Worm (Caenorhabditis elegans): ENCODE data around the gene srz-95.

The srz-95 gene

ce11 chrV:16992383-16992782 is 549 bp downstream of the srz-95 start:
- TF ChIP-seq unc-62 (GFP tag; optimal IDR thresholded peaks at IDR 0.05): no peak

ce11 chrV:17000204-17000603 is 8.4 kb downstream of the srz-95 start, which contains the start of gene str-217:
TSS of gene str-217 (minus strand) at chrV:17000304.
- no peak for TF ChIP-seq unc-62 (GFP tag; optimal IDR thresholded peaks at IDR 0.05)

- TF ChIP-seq unc-62 (GFP tag; optimal IDR thresholded peaks at IDR 0.05): no peak
These were observed 8.8 kb downstream of the srz-95 start for ce11 chrV:17000635-17001034.

ce11 chrV:17001167-17001566 is 9.3 kb downstream of the srz-95 start, which contains the start of gene sri-9:
TSS of gene sri-9 (plus strand) at chrV:17001467.
- TF ChIP-seq unc-62 (GFP tag; optimal IDR thresholded peaks at IDR 0.05): no peak

- TF ChIP-seq unc-62 (GFP tag; optimal IDR thresholded peaks at IDR 0.05): no peak
These were observed 13.4 kb downstream of the srz-95 start, which contains the start of gene srh-131 for ce11 chrV:17005189-17005588. TSS of gene srh-131 (plus strand) at chrV:17005489.

- no peak for TF ChIP-seq unc-62 (GFP tag; optimal IDR thresholded peaks at IDR 0.05)
These were observed 16.5 kb downstream of the srz-95 start, which contains the start of gene sri-69 for ce11 chrV:17008302-17008701. TSS of gene sri-69 (minus strand) at chrV:17008402.

- TF ChIP-seq unc-62 (GFP tag; optimal IDR thresholded peaks at IDR 0.05): no peak
These were observed 17.7 kb downstream of the srz-95 start, which contains the start of the genes clc-12 and clec-240 for ce11 chrV:17009342-17010064. TSS of gene clc-12 (minus strand) at chrV:17009388. TSS of gene clec-240 (plus strand) at chrV:17010014.

- TF ChIP-seq unc-62 (GFP tag; optimal IDR thresholded peaks at IDR 0.05): no peak
These were observed 21.4 kb downstream of the srz-95 start, which contains the start of gene clec-241 for ce11 chrV:17013232-17013631. TSS of gene clec-241 (minus strand) at chrV:17013332.

- no peak for TF ChIP-seq unc-62 (GFP tag; optimal IDR thresholded peaks at IDR 0.05)
These were observed 22.2 kb downstream of the srz-95 start, which contains the start of gene clc-13 for ce11 chrV:17014050-17014449. TSS of gene clc-13 (plus strand) at chrV:17014408.

- no peak for TF ChIP-seq unc-62 (GFP tag; optimal IDR thresholded peaks at IDR 0.05)
These were observed 25.0 kb downstream of the srz-95 start, which contains the start of gene srh-97 for ce11 chrV:17016787-17017186. TSS of gene srh-97 (plus strand) at chrV:17017087.

ce11 chrV:17019690-17020089 is 27.9 kb downstream of the srz-95 start, which contains the start of gene F49H6.17:
TSS of gene F49H6.17 (plus strand) at chrV:17019990.
- TF ChIP-seq unc-62 (GFP tag; optimal IDR thresholded peaks at IDR 0.05): no peak

- TF ChIP-seq unc-62 (GFP tag; optimal IDR thresholded peaks at IDR 0.05): no peak
These were observed 29.5 kb downstream of the srz-95 start, which contains the start of gene F49H6.12 for ce11 chrV:17021361-17021760. TSS of gene F49H6.12 (minus strand) at chrV:17021461.

- no peak for TF ChIP-seq unc-62 (GFP tag; optimal IDR thresholded peaks at IDR 0.05)
These were observed 30.9 kb downstream of the srz-95 start, which contains the start of the genes F49H6.8 and F49H6.5 for ce11 chrV:17022613-17023322. TSS of gene F49H6.8 (minus strand) at chrV:17022663. TSS of gene F49H6.5 (plus strand) at chrV:17023241.

ce11 chrV:17026289-17026688 is 34.5 kb downstream of the srz-95 start, which contains the start of gene F49H6.15:
TSS of gene F49H6.15 (minus strand) at chrV:17026389.
- TF ChIP-seq unc-62 (GFP tag; optimal IDR thresholded peaks at IDR 0.05): no peak

ce11 chrV:17030430-17030829 is 38.6 kb downstream of the srz-95 start:
- no peak for TF ChIP-seq unc-62 (GFP tag; optimal IDR thresholded peaks at IDR 0.05)

ce11 chrV:17035850-17036249 is 44.0 kb downstream of the srz-95 start, which contains the start of gene srz-94:
TSS of gene srz-94 (minus strand) at chrV:17035950.
- TF ChIP-seq unc-62 (GFP tag; optimal IDR thresholded peaks at IDR 0.05): no peak

All from whole organism, dauer.